Worm (Caenorhabditis elegans): ENCODE results near the gene nkcc-1.

ce11 chrIV:14115045-14115444 lies 8.8 kb downstream of the nkcc-1 start:
- TF ChIP-seq dmd-4 (tag; optimal IDR thresholded peaks at IDR 0.05) (no peak), ZK546.5 (tag; optimal IDR thresholded peaks at IDR 0.05) (no peak), nhr-77 (tag; optimal IDR thresholded peaks at IDR 0.05) (no peak), unc-62 (GFP tag; optimal IDR thresholded peaks at IDR 0.05) (no peak), skn-1 (tag; optimal IDR thresholded peaks at IDR 0.05) (no peak), mbf-1 (tag; optimal IDR thresholded peaks at IDR 0.05) (no peak)
